Worm (Caenorhabditis elegans) whole organism, L4/young adult: ENCODE measurements around the gene F57G9.3.
A peak's percentile ranks its signal among the peaks of the same experiment; 100 is the strongest.

Experiments
- W03F9.2 ChIP-seq: fragments of 150-350 bp; optimal IDR thresholded peaks from 2 replicates; lab custom pipeline; 2014; ENCODE audit warnings: missing biosample characterization, missing genetic modification characterization
- dao-5 ChIP-seq: sonication (generic microtip); optimal IDR thresholded peaks from 2 replicates; lab custom pipeline; 2016; ENCODE audit warnings: missing genotype, missing genetic modification characterization, moderate library complexity, missing compliant biosample characterization
- him-1 ChIP-seq: sonication (generic microtip); optimal IDR thresholded peaks from 2 replicates; lab custom pipeline; 2016; ENCODE audit warnings: missing genotype, missing genetic modification reagents, missing genetic modification characterization, missing compliant biosample characterization

F57G9.3 gene

DNA sequence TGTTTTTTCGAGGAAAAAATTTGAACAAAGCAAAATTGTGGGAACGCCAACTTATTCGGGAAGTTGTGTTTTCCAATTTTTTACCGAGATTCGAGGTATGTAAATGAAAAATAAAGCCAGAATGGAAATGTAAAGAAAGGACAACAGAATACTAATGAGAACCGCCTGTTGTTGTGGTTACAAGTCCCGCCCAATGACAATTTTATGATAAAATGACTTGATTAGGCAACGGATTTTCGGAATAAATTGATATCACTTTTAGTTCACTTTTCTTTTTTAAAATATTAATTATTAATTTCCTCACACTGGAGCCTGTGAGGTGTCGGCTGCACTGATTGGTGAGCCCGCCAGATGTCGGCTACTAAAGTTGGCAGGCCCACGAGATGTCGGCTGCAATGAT is 22.3 kb upstream of the F57G9.3 start, which contains the start of gene dct-12:
dct-12 (minus strand) TSS at position 101 of the 400 bp plus-strand sequence.
- TF ChIP-seq W03F9.2 (tag; lab: Kevin White, UChicago) (no peak), him-1 (tag; lab: Kevin White, UChicago) (no peak), dao-5 (no peak)

DNA sequence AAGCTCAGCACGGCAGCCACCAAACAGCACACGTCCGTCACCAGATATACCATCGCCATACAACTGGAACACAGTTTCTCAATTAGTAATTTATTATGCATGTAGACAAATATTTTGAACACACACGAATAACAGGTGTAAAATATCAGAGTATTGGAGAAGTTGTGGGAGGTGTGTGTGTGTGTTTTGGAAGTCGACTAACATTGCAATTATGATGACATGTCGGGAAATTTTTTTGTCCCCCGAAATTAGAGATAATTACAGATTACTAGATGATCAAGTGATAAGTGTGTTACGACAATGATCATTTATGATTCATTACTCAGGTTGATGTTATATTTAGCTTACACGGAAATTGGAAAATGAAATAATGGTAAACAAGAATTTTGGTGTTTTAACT is 19.7 kb upstream of the F57G9.3 start, which contains the start of gene Y57A10C.8:
Y57A10C.8 (minus strand) TSS at position 101 of the 400 bp plus-strand sequence.
- TF ChIP-seq him-1 (tag; lab: Kevin White, UChicago) (no peak), dao-5 (no peak), W03F9.2 (tag; lab: Kevin White, UChicago) (no peak)

DNA sequence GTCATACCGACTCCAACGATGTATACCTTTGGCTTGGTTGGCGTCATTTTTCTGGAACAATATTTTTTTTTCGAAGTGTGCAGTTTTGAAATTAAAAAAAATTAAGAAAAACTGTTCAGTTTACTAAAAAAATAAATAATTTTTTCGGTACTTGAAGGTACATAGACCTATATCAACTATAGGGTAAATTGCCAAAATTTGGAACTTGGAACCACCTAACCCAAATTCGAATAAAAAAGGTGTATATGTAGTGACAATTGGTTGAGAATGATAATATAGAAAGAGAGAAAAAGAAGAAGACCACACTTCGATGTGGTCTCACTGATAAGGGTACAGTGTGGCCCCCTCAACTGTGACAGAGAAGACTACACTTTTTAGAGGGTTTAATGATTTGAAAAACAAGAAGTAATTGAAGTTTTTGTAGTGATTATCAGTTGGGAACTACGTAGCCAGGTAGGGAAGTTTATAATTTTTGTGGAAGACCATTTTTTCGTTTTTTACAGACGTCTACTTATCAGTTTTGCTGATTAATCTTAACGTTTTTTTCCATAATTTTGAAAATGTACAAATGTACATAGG is 15.7 kb upstream of the F57G9.3 start, which contains the start of gene daf-22:
daf-22 (minus strand) TSS at position 51 of the 579 bp plus-strand sequence.
- TF ChIP-seq dao-5 (no peak), W03F9.2 (tag; lab: Kevin White, UChicago) (peak; percentile 32)

DNA sequence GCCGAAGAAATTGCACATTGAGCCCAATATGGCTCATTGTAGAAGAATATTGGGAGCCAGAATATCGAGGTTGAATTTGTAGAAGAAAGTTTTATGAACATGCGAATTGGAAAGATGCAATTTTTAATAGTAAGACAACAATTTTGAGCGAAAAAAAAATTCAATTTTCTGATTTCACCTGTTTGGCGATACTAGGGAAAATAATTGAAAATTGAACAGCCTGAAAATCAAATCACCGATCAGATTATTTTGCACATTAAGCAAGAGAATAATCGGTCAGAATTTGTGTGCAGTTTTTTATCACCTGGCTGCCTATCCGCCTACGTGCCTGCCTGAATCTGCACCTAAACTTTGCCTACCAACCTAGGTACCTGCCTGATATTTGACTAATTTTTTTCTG is 10.5 kb upstream of the F57G9.3 start, which contains the start of gene sre-26:
sre-26 (minus strand) TSS at position 101 of the 400 bp plus-strand sequence.
- no peak for TF ChIP-seq W03F9.2 (tag; lab: Kevin White, UChicago)
- TF ChIP-seq him-1 (tag; lab: Kevin White, UChicago) = no peak
- TF ChIP-seq dao-5 = no peak

DNA sequence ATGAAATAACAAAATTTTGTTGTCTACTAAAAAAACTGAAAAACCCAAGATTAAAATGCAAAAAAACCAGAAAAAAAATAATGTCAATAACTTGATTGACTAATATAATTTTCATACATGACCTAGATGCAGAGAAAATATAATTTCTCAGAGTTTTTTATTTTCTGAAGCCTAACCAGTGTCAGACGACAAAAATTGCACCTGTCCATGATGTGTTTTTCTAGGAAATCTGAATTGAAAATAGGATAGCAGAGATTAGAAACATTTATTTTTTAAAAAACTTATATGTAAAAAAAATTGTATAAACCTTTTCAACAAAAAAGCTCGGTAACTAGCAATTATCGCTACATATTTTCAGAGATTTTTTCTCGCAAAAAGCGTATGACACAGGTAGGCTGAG is 8.0 kb upstream of the F57G9.3 start:
- TF ChIP-seq W03F9.2 (tag; lab: Kevin White, UChicago) (no peak), him-1 (tag; lab: Kevin White, UChicago) (no peak), dao-5 (no peak)

DNA sequence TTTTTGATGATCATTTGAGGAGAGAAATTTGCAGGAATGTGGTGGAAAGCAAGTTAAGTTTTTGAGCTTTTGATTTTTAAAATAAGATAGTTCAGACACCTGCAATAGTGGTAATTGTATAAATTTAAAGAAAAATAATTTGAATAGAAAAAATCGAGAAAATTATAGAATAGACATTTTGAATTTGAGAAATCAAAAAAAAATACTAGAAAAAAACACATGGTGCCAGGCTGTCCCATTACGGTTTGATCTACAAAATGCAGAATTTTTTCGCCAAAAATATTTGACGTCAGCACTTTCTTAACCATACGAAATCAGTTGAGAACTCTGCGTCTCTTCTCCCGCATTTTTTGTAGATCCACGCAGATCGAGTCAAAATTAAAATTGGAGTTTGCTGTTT is 7.5 kb upstream of the F57G9.3 start, which contains the start of gene sre-27:
sre-27 (minus strand) TSS at position 101 of the 400 bp plus-strand sequence.
- TF ChIP-seq him-1 (tag; lab: Kevin White, UChicago) (no peak), W03F9.2 (tag; lab: Kevin White, UChicago) (no peak), dao-5 (no peak)

DNA sequence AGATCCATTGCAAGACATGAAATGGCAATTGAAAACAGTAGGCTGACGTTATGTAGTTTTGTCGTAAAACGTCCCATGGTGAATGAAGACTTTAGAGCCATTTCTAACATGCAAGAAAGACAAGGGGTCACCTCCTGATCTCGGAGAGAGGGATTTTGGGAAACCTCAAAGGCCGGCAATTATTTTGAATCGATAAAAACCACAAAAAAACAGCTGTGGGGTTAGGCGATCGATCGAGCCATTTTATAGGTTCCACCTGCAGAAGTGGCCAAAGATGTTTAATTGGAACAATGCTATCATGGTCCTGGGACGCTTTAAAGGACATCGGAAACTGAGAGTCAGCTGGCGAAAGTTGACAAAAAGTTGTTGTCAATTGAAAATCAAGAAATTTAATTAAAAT is 4.8 kb upstream of the F57G9.3 start, which contains the start of gene Y57A10C.11:
Y57A10C.11 (minus strand) TSS at position 101 of the 400 bp plus-strand sequence.
- TF ChIP-seq W03F9.2 (tag; lab: Kevin White, UChicago) = no peak
- TF ChIP-seq him-1 (tag; lab: Kevin White, UChicago) = no peak

DNA sequence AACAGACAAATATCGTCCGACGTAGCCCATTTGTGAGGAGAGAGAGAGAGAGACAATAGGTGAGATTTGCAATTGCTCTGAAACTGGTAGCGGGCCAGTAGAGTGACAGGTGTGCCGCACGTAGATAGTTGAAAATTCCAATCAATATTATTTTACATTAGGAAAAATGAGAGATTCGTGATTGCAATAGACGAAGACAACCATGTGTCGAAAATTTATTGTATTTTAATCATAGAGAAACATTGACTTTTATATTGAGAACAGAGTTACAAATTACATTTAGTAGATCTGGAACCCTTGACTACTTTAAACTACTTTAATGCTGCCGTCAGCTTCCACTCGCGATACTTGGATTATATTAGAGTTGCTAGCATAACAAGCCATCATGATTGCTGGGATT is 2.4 kb upstream of the F57G9.3 start, which contains the start of gene Y57A10C.1:
Y57A10C.1 (minus strand) TSS at position 101 of the 400 bp plus-strand sequence.
- TF ChIP-seq dao-5 = no peak

DNA sequence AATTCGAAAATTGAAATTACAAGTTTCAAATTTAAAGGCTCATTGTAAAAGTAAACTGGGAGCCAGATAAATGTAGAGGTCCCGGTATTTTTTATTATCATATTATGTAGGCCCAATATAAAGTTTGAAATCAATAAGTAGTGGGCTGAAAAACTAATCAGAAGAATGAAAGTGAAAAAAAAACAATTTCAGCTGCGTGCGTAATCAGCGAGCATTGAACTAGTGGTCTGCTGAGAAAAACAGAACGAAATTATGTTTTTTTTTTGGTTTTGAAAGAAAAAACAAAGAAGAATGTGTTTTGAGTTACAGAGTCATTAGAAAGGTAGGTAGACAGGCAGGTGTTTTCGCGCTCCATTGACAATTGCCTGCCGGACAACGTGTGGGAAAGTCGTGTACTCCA is 1.3 kb downstream of the F57G9.3 start, which contains the start of gene sre-31:
sre-31 (minus strand) TSS at position 101 of the 400 bp plus-strand sequence.
- no peak for TF ChIP-seq W03F9.2 (tag; lab: Kevin White, UChicago)
- no peak for TF ChIP-seq dao-5
- TF ChIP-seq him-1 (tag; lab: Kevin White, UChicago) = no peak

DNA sequence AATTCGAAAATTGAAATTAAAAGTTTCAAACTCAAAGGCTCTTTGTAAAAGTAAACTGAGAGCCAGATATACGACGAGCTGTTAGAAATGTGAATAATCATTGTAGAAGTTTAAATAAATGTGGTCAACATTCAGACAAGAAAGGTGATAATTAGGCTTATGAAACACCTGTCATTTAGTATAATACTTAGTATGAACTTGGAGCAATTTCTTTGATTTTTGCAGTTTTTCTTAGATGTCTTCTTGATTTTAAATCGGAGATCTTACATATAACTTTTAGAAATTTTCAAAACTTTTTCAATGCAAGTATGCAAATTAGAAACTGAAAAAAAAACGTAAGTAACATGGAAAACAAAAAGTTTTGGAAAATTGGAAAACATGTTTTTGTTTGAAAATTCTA is 3.6 kb downstream of the F57G9.3 start, which contains the start of gene sre-30:
sre-30 (minus strand) TSS at position 101 of the 400 bp plus-strand sequence.
- TF ChIP-seq him-1 (tag; lab: Kevin White, UChicago) = no peak
- TF ChIP-seq W03F9.2 (tag; lab: Kevin White, UChicago) = no peak
- no peak for TF ChIP-seq dao-5

DNA sequence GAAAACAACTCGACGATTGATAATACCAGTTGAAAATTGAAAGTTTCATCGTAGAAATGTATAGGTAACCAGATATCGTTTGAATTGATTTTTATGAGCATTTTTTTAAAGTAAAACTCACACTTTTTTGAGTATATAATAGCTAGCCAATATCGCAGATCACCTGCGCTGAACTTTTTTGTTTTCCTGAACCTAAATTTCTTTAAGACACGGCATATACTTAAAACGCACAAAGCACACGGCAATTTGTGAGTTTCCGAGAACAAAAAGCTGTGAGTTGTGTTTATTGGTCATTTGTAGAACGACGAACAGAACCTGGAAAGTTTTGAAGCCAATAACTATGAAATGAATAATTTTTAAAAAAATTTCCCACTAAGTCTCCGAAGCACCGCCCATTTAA is 8.2 kb downstream of the F57G9.3 start, which contains the start of gene sre-29:
sre-29 (minus strand) TSS at position 101 of the 400 bp plus-strand sequence.
- TF ChIP-seq dao-5 (no peak), him-1 (tag; lab: Kevin White, UChicago) (no peak), W03F9.2 (tag; lab: Kevin White, UChicago) (no peak)

DNA sequence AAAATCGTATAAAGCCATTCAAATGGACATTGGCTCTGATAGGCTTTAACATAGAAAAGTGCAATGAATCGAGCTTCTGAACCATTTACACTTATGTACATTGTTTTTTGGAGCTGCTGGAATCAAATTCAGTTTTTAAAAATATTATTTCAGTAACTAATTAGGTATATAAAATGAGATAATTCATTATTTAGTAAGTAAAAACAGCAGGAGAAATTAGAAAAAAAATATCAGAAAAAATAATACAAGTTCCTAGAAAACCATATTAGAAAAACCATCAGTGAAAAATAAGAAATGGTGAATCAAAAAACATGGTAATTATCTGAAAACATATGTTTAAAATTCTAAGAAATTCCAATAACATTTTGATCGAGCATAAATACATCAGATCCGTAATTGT is 12.4 kb downstream of the F57G9.3 start, which contains the start of gene F57G9.7:
F57G9.7 (minus strand) TSS at position 101 of the 400 bp plus-strand sequence.
- TF ChIP-seq him-1 (tag; lab: Kevin White, UChicago) (no peak), dao-5 (no peak), W03F9.2 (tag; lab: Kevin White, UChicago) (no peak)

DNA sequence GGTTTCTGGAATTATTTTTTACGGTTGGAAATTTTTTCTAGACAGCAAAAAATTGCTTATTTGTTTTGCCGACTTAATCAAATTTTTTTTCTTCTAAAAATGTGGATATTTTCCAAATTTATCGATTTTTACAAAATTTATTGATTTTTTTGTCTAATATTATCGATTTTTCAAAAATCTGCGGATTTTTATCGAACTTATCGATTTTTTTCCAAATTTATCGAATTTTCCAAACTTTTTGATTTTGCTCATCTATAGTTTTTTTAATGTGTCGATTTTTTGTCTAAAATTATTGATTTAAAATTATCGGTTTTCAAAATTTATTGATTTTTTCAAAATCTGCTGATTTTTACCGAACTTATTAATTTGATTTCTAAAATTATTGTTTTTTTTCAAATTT is 15.9 kb downstream of the F57G9.3 start:
- TF ChIP-seq him-1 (tag; lab: Kevin White, UChicago) (no peak), dao-5 (no peak), W03F9.2 (tag; lab: Kevin White, UChicago) (no peak)

DNA sequence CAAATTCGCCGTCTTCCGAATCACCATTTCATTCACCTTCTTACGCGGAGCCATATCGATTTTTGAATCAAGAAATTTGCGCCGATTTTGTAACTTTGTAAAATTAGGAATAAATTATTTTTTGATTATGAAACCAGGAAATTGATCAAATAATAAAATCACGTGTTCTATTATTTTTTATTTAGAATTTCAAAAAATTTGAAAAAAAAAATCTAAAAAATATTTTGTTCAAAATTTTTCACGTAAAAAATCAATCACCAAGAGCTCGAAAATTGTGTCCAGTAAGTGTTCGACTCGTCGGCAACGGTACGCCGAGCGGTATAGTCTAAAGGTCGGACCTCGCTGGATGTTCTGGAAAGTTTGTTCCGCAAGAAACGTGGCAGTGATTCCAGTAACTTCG is 16.3 kb downstream of the F57G9.3 start, which contains the start of gene Y57A10B.7:
Y57A10B.7 (minus strand) TSS at position 101 of the 400 bp plus-strand sequence.
- TF ChIP-seq him-1 (tag; lab: Kevin White, UChicago) = no peak
- TF ChIP-seq dao-5 = no peak
- no peak for TF ChIP-seq W03F9.2 (tag; lab: Kevin White, UChicago)
